Worm (Caenorhabditis elegans) whole organism, late embryonic: ENCODE data around the gene msp-63.

ENCODE experiments used
- C38D4.7 ChIP-seq: fragments of 200-800 bp; sonication (Bioruptor generic); optimal IDR thresholded peaks from 2 replicates; lab custom pipeline; 2018; ENCODE audit warnings: mild to moderate bottlenecking, missing genetic modification characterization, moderate library complexity, missing compliant biosample characterization
- F13H6.1 ChIP-seq: sonication (generic microtip); optimal IDR thresholded peaks from 2 replicates; lab custom pipeline; 2016; ENCODE audit warnings: missing genetic modification characterization, missing compliant biosample characterization
- K02D7.2 ChIP-seq: sonication (generic microtip); optimal IDR thresholded peaks from 2 replicates; lab custom pipeline; 2017; ENCODE audit warnings: mild to moderate bottlenecking, missing genetic modification characterization, missing compliant biosample characterization
- K09A11.1 ChIP-seq: sonication (generic microtip); optimal IDR thresholded peaks from 2 replicates; lab custom pipeline; 2017; ENCODE audit warnings: antibody characterized with exemption, mild to moderate bottlenecking, missing genetic modification characterization, missing compliant biosample characterization; ENCODE audit not compliant: insufficient read depth
- Y22D7AL.16 ChIP-seq: sonication (generic microtip); optimal IDR thresholded peaks from 2 replicates; lab custom pipeline; 2016; ENCODE audit warnings: missing genetic modification characterization, missing compliant biosample characterization
- ahr-1 ChIP-seq: sonication (generic microtip); optimal IDR thresholded peaks from 2 replicates; lab custom pipeline; 2016; ENCODE audit warnings: missing genetic modification characterization, missing compliant biosample characterization
- ama-1 ChIP-seq: fragments of 150-350 bp; optimal IDR thresholded peaks from 2 replicates; lab custom pipeline; 2014
- ceh-14 ChIP-seq: sonication (generic microtip); optimal IDR thresholded peaks from 2 replicates; lab custom pipeline; 2016; ENCODE audit warnings: missing genotype, missing genetic modification characterization, missing compliant biosample characterization
- ceh-24 ChIP-seq: sonication (generic microtip); optimal IDR thresholded peaks from 2 replicates; lab custom pipeline; 2016; ENCODE audit warnings: mild to moderate bottlenecking, missing genetic modification characterization, missing compliant biosample characterization
- ceh-30 ChIP-seq: fragments of 150-350 bp; optimal IDR thresholded peaks from 2 replicates; lab custom pipeline; 2014; ENCODE audit warnings: missing biosample characterization, missing genetic modification characterization
- ceh-31 ChIP-seq: sonication (generic microtip); optimal IDR thresholded peaks from 2 replicates; lab custom pipeline; 2016; ENCODE audit warnings: missing genetic modification characterization, missing compliant biosample characterization
- ceh-34 ChIP-seq: sonication (generic microtip); optimal IDR thresholded peaks from 2 replicates; lab custom pipeline; 2016; ENCODE audit warnings: mild to moderate bottlenecking, missing genetic modification characterization, missing compliant biosample characterization
- ceh-45 ChIP-seq: fragments of 200-800 bp; sonication (Bioruptor generic); IDR thresholded peaks from 2 replicates; pipeline ENCODE4 v1.3.6; 2022; ENCODE audit warnings: missing genetic modification reagents, missing genetic modification characterization, missing compliant biosample characterization
- che-1 ChIP-seq: sonication (generic microtip); optimal IDR thresholded peaks from 2 replicates; lab custom pipeline; 2016; ENCODE audit warnings: mild to moderate bottlenecking, missing genetic modification characterization, missing compliant biosample characterization
- elt-2 ChIP-seq: sonication (generic microtip); optimal IDR thresholded peaks from 2 replicates; lab custom pipeline; 2016; ENCODE audit warnings: missing genetic modification reagents, missing genetic modification characterization, missing compliant biosample characterization
- elt-4 ChIP-seq: sonication (generic microtip); optimal IDR thresholded peaks from 2 replicates; lab custom pipeline; 2016; ENCODE audit warnings: missing genetic modification characterization, missing compliant biosample characterization
- fax-1 ChIP-seq: sonication (generic microtip); optimal IDR thresholded peaks from 2 replicates; lab custom pipeline; 2016; ENCODE audit warnings: missing genotype, missing genetic modification characterization, missing compliant biosample characterization
- fkh-6 ChIP-seq: sonication (generic microtip); optimal IDR thresholded peaks from 2 replicates; lab custom pipeline; 2016; ENCODE audit warnings: missing genetic modification characterization, missing compliant biosample characterization
- gmeb-2 ChIP-seq: sonication (generic microtip); optimal IDR thresholded peaks from 2 replicates; lab custom pipeline; 2016; ENCODE audit warnings: missing genetic modification characterization, inconsistent platforms, missing compliant biosample characterization
- hlh-13 ChIP-seq: fragments of 200-800 bp; sonication (Bioruptor generic); optimal IDR thresholded peaks from 2 replicates; lab custom pipeline; 2018; ENCODE audit warnings: mild to moderate bottlenecking, missing genetic modification characterization, missing compliant biosample characterization
- hlh-15 ChIP-seq: sonication (generic microtip); optimal IDR thresholded peaks from 2 replicates; lab custom pipeline; 2016; ENCODE audit warnings: missing genetic modification characterization, missing compliant biosample characterization
- hlh-6 ChIP-seq: sonication (generic microtip); optimal IDR thresholded peaks from 2 replicates; lab custom pipeline; 2016; ENCODE audit warnings: missing genotype, missing genetic modification characterization, missing compliant biosample characterization
- hlh-8 ChIP-seq: sonication (generic microtip); optimal IDR thresholded peaks from 2 replicates; lab custom pipeline; 2016; ENCODE audit warnings: missing genotype, missing genetic modification characterization, missing compliant biosample characterization
- lim-6 ChIP-seq: sonication (generic microtip); optimal IDR thresholded peaks from 2 replicates; lab custom pipeline; 2016; ENCODE audit warnings: missing genetic modification characterization, missing compliant biosample characterization
- madf-2 ChIP-seq: sonication (generic microtip); optimal IDR thresholded peaks from 2 replicates; lab custom pipeline; 2017; ENCODE audit warnings: missing genetic modification characterization, missing compliant biosample characterization
- mec-3 ChIP-seq: sonication (generic microtip); optimal IDR thresholded peaks from 2 replicates; lab custom pipeline; 2016; ENCODE audit warnings: borderline replicate concordance, missing genetic modification characterization, missing compliant biosample characterization
- nfya-1 ChIP-seq: sonication (generic microtip); optimal IDR thresholded peaks from 2 replicates; lab custom pipeline; 2017; ENCODE audit warnings: missing genetic modification characterization, mild to moderate bottlenecking, missing compliant biosample characterization, antibody characterized with exemption, moderate library complexity
- nhr-11 ChIP-seq: fragments of 150-350 bp; optimal IDR thresholded peaks from 2 replicates; lab custom pipeline; 2014; ENCODE audit warnings: missing biosample characterization, missing genetic modification characterization
- npax-4 ChIP-seq: sonication (generic microtip); optimal IDR thresholded peaks from 2 replicates; lab custom pipeline; 2016; ENCODE audit warnings: missing genetic modification characterization, missing compliant biosample characterization
- odd-2 ChIP-seq: sonication (generic microtip); optimal IDR thresholded peaks from 2 replicates; lab custom pipeline; 2017; ENCODE audit warnings: antibody characterized with exemption, mild to moderate bottlenecking, missing genetic modification characterization, missing compliant biosample characterization
- pag-3 ChIP-seq: sonication (generic microtip); optimal IDR thresholded peaks from 2 replicates; lab custom pipeline; 2016; ENCODE audit warnings: missing compliant biosample characterization, missing genetic modification characterization, borderline replicate concordance
- pha-4 ChIP-seq: fragments of 150-350 bp; optimal IDR thresholded peaks from 2 replicates; lab custom pipeline; 2018; ENCODE audit warnings: missing biosample characterization, missing genetic modification reagents, missing genetic modification characterization
- pqm-1 ChIP-seq: sonication (generic microtip); optimal IDR thresholded peaks from 2 replicates; lab custom pipeline; 2016; ENCODE audit warnings: missing genetic modification characterization, missing compliant biosample characterization
- ref-2 ChIP-seq: sonication (generic microtip); optimal IDR thresholded peaks from 2 replicates; lab custom pipeline; 2016; ENCODE audit warnings: missing genetic modification characterization, missing compliant biosample characterization
- sdc-2 ChIP-seq: sonication (generic microtip); optimal IDR thresholded peaks from 2 replicates; lab custom pipeline; 2016; ENCODE audit warnings: missing genotype, missing genetic modification characterization, missing compliant biosample characterization
- sox-2 ChIP-seq: fragments of 200-800 bp; sonication (Bioruptor generic); IDR thresholded peaks from 2 replicates; pipeline ENCODE4 v1.3.6; 2022; ENCODE audit warnings: missing genetic modification reagents, missing genetic modification characterization, missing compliant biosample characterization
- sox-4 ChIP-seq: sonication (generic microtip); optimal IDR thresholded peaks from 2 replicates; lab custom pipeline; 2017; ENCODE audit warnings: mild to moderate bottlenecking, missing genetic modification characterization, inconsistent platforms, missing compliant biosample characterization
- syd-9 ChIP-seq: sonication (generic microtip); optimal IDR thresholded peaks from 2 replicates; lab custom pipeline; 2016; ENCODE audit warnings: mild to moderate bottlenecking, missing genetic modification characterization, moderate library complexity, missing compliant biosample characterization
- tbx-7 ChIP-seq: sonication (generic microtip); optimal IDR thresholded peaks from 2 replicates; lab custom pipeline; 2016; ENCODE audit warnings: missing genotype, missing genetic modification characterization, missing compliant biosample characterization
- unc-3 ChIP-seq, 2 experiments: fragments of 200-800 bp in 1 of 2; sonication (Bioruptor generic) in 1 of 2; sonication (generic microtip) in 1 of 2; conservative IDR thresholded peaks in 1 of 2; optimal IDR thresholded peaks in 1 of 2; 2 replicates each; pipeline versions ENCODE4 v1.3.6 to Lab custom; 2016 to 2022; ENCODE audit warnings: missing compliant biosample characterization in 2 of 2, missing genetic modification characterization in 2 of 2, missing genetic modification reagents in 1 of 2
- unc-42 ChIP-seq: sonication (generic microtip); optimal IDR thresholded peaks from 2 replicates; lab custom pipeline; 2016; ENCODE audit warnings: missing genotype, missing genetic modification characterization, missing compliant biosample characterization
- unc-86 ChIP-seq: sonication (generic microtip); optimal IDR thresholded peaks from 2 replicates; lab custom pipeline; 2016; ENCODE audit warnings: missing genetic modification characterization, missing compliant biosample characterization
- zip-5 ChIP-seq: sonication (generic microtip); optimal IDR thresholded peaks from 2 replicates; lab custom pipeline; 2016; ENCODE audit warnings: missing genetic modification characterization, missing compliant biosample characterization
- ztf-16 ChIP-seq: sonication (generic microtip); optimal IDR thresholded peaks from 2 replicates; lab custom pipeline; 2017; ENCODE audit warnings: missing genetic modification characterization, missing compliant biosample characterization

Gene msp-63

DNA sequence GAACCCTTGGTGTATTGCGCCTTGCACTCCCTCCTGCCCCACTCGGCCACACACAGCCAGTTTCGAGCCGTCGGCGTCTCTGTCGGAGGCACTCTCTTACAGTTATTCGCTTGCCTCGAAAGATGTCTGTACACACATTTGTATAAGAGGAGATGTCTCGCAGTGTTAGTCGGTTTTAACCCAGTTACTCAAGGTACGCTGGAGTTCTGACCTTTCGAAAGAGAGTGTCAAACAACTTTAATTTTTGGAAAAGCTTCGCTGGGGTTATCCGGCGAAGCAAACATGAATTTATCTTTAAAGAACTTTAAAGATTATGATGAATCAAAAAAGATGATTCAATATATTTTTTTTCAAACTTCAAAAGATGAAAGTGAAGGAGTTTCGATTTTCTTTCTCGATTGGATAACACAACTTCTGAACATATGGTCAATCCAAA, 47.5 kb upstream of the msp-63 start (continued):
- TF ChIP-seq F13H6.1 (tag; lab: Kevin White, UChicago) (peak; percentile 87), mec-3 (peak; percentile 59), hlh-8 (peak; percentile 76), ahr-1 (tag; lab: Kevin White, UChicago) (peak; percentile 46), gmeb-2 (tag; lab: Kevin White, UChicago) (peak; percentile 55), sox-4 (tag; lab: Kevin White, UChicago) (peak; percentile 81), sdc-2 (tag; lab: Kevin White, UChicago) (peak; percentile 74), ceh-45 (no peak), nfya-1 (tag; lab: Kevin White, UChicago) (peak; percentile 92), Y22D7AL.16 (tag; lab: Kevin White, UChicago) (peak; percentile 57), ceh-24 (tag; lab: Kevin White, UChicago) (peak; percentile 68), sox-2 (peak; percentile 32), K09A11.1 (peak; percentile 76), unc-42 (tag; lab: Kevin White, UChicago) (peak; percentile 99), fax-1 (tag; lab: Kevin White, UChicago) (peak; percentile 65), hlh-15 (peak; percentile 65), K02D7.2 (peak; percentile 69), tbx-7 (tag; lab: Kevin White, UChicago) (peak; percentile 44), pag-3 (tag; lab: Kevin White, UChicago) (peak; percentile 70), C38D4.7 (GFP tag; lab: Kevin White, UChicago) (peak; percentile 59), syd-9 (tag; lab: Kevin White, UChicago) (peak; percentile 85), unc-86 (tag; lab: Kevin White, UChicago) (peak; percentile 83), elt-2 (tag; lab: Kevin White, UChicago) (peak; percentile 99), zip-5 (tag; lab: Kevin White, UChicago) (peak; percentile 32), hlh-6 (tag; lab: Kevin White, UChicago) (peak; percentile 65), lim-6 (tag; lab: Kevin White, UChicago) (peak; percentile 77), hlh-13 (GFP tag; lab: Kevin White, UChicago) (peak; percentile 17), npax-4 (tag; lab: Kevin White, UChicago) (peak; percentile 54), pha-4 (no peak), ceh-30 (peak; percentile 79), pqm-1 (tag; lab: Kevin White, UChicago) (peak; percentile 95), ama-1 (peak; percentile 100), fkh-6 (peak; percentile 72), ref-2 (tag; lab: Kevin White, UChicago) (peak; percentile 87), nhr-11 (tag; lab: Kevin White, UChicago) (peak; percentile 58)

DNA sequence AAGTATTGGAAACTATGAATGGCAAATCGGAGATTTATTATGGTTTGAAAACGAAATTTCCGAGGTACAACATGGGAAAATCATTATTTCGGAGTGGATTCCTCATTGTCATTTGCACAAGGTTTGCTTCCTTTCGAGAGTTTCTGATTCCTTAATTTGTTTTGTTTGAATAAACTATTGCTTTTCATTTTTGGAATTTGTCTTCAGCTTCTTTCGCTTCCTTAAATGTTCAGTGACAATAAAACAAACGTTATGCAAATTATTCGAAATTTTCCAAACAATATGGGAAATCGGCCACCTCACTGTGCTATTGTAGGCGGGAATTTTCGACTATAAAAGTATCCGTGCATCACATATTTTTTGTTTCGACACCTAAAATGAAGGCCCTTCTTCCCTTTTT, 44.6 kb upstream of the msp-63 start, which contains the start of gene nep-25:
Gene nep-25 (plus strand): TSS at position 375 of the 400 bp plus-strand sequence.
- no peak for TF ChIP-seq che-1 (tag; lab: Kevin White, UChicago)
- no peak for TF ChIP-seq ceh-34
- TF ChIP-seq ztf-16 (tag; lab: Kevin White, UChicago), result no peak
- no peak for TF ChIP-seq elt-4
- TF ChIP-seq ceh-31, result no peak
- TF ChIP-seq ceh-14 (tag; lab: Kevin White, UChicago), result no peak
- no peak for TF ChIP-seq fax-1 (tag; lab: Kevin White, UChicago)
- TF ChIP-seq madf-2 (tag; lab: Kevin White, UChicago), result no peak
- no peak for TF ChIP-seq hlh-13 (GFP tag; lab: Kevin White, UChicago)
- TF ChIP-seq unc-3 (GFP tag; conservative IDR thresholded peaks at IDR 0.05; lab: Robert Waterston, UW), result no peak
- TF ChIP-seq unc-3 (tag; optimal IDR thresholded peaks at IDR 0.05; lab: Kevin White, UChicago), result no peak
- TF ChIP-seq ceh-45, result no peak
- TF ChIP-seq odd-2, result no peak
- TF ChIP-seq K09A11.1, result no peak
- no peak for TF ChIP-seq F13H6.1 (tag; lab: Kevin White, UChicago)
- no peak for TF ChIP-seq pag-3 (tag; lab: Kevin White, UChicago)
- TF ChIP-seq, all 69 proteins: peak for 0
